Worm (Caenorhabditis elegans) whole organism, young adult: Measurements from ENCODE around the gene Y54G2A.40.

Experiments used
- C06A6.2 ChIP-seq: fragments of 200-800 bp; sonication (Bioruptor generic); conservative IDR thresholded peaks from 2 replicates; pipeline ENCODE4 v1.3.6; 2022; ENCODE audit warnings: missing genetic modification characterization, missing compliant biosample characterization
- F10E7.11 ChIP-seq: sonication (generic microtip); optimal IDR thresholded peaks from 2 replicates; lab custom pipeline; 2017; ENCODE audit warnings: mild to moderate bottlenecking, missing genetic modification characterization, moderate library complexity, missing compliant biosample characterization
- F22D6.2 ChIP-seq: sonication (generic microtip); optimal IDR thresholded peaks from 2 replicates; lab custom pipeline; 2016; ENCODE audit warnings: mild to moderate bottlenecking, missing genetic modification characterization, missing compliant biosample characterization
- F37B4.10 ChIP-seq: fragments of 200-800 bp; sonication (Bioruptor generic); IDR thresholded peaks from 2 replicates; pipeline ENCODE4 v1.3.6; 2022; ENCODE audit warnings: missing genetic modification characterization, missing compliant biosample characterization
- F39B2.1 ChIP-seq: fragments of 200-800 bp; sonication (Bioruptor generic); IDR thresholded peaks from 2 replicates; pipeline ENCODE4 v1.3.6; 2022; ENCODE audit warnings: missing genetic modification reagents, missing genetic modification characterization, missing compliant biosample characterization
- F57C9.4 ChIP-seq: sonication (generic microtip); optimal IDR thresholded peaks from 2 replicates; lab custom pipeline; 2017; ENCODE audit warnings: mild to moderate bottlenecking, missing genetic modification characterization, missing compliant biosample characterization
- K11D2.4 ChIP-seq: fragments of 200-800 bp; sonication (Bioruptor generic); IDR thresholded peaks from 2 replicates; pipeline ENCODE4 v1.3.6; 2022; ENCODE audit warnings: missing genetic modification reagents, missing genetic modification characterization, missing compliant biosample characterization
- T26A5.8 ChIP-seq: sonication (generic microtip); optimal IDR thresholded peaks from 2 replicates; lab custom pipeline; 2016; ENCODE audit warnings: missing genetic modification characterization, missing compliant biosample characterization
- Y53F4B.3 ChIP-seq: fragments of 200-800 bp; sonication (Bioruptor generic); IDR thresholded peaks from 2 replicates; pipeline ENCODE4 v1.3.6; 2022; ENCODE audit warnings: missing genetic modification reagents, missing genetic modification characterization, missing compliant biosample characterization
- Y95B8A.8 ChIP-seq: fragments of 200-800 bp; sonication (Bioruptor generic); IDR thresholded peaks from 2 replicates; pipeline ENCODE4 v1.3.6; 2022; ENCODE audit warnings: missing genetic modification reagents, missing genetic modification characterization, missing compliant biosample characterization
- aptf-3 ChIP-seq: fragments of 200-800 bp; sonication (Bioruptor generic); IDR thresholded peaks from 2 replicates; pipeline ENCODE4 v1.3.6; 2022; ENCODE audit warnings: missing genetic modification characterization, missing compliant biosample characterization
- attf-3 ChIP-seq: fragments of 200-800 bp; sonication (Bioruptor generic); conservative IDR thresholded peaks from 2 replicates; pipeline ENCODE4 v1.3.6; 2022; ENCODE audit warnings: missing genetic modification reagents, missing genetic modification characterization, missing compliant biosample characterization
- cebp-1 ChIP-seq, 2 experiments: fragments of 200-800 bp in 1 of 2; sonication (Bioruptor generic) in 1 of 2; sonication (generic microtip) in 1 of 2; IDR thresholded peaks in 1 of 2; optimal IDR thresholded peaks in 1 of 2; 2 replicates each; pipeline versions ENCODE4 v1.3.6 to Lab custom; 2017 to 2022; ENCODE audit warnings: missing compliant biosample characterization in 2 of 2, missing genetic modification characterization in 2 of 2, mild to moderate bottlenecking in 1 of 2, missing genetic modification reagents in 1 of 2, moderate library complexity in 1 of 2
- cebp-2 ChIP-seq: fragments of 200-800 bp; sonication (Bioruptor generic); IDR thresholded peaks from 2 replicates; pipeline ENCODE4 v1.3.6; 2022; ENCODE audit warnings: missing genetic modification characterization, missing compliant biosample characterization
- ceh-79 ChIP-seq: sonication (generic microtip); optimal IDR thresholded peaks from 2 replicates; lab custom pipeline; 2017; ENCODE audit warnings: mild to moderate bottlenecking, missing genetic modification characterization, missing compliant biosample characterization
- dpff-1 ChIP-seq: sonication (generic microtip); optimal IDR thresholded peaks from 2 replicates; lab custom pipeline; 2017; ENCODE audit warnings: mild to moderate bottlenecking, missing genetic modification characterization, missing compliant biosample characterization
- dpl-1 ChIP-seq: fragments of 150-350 bp; optimal IDR thresholded peaks from 2 replicates; lab custom pipeline; 2014; ENCODE audit warnings: missing biosample characterization, missing genetic modification reagents, missing genetic modification characterization
- egrh-3 ChIP-seq: fragments of 200-800 bp; sonication (Bioruptor generic); IDR thresholded peaks from 2 replicates; pipeline ENCODE4 v1.3.6; 2022; ENCODE audit warnings: missing genetic modification reagents, missing genetic modification characterization, missing compliant biosample characterization
- him-1 ChIP-seq: sonication (generic microtip); optimal IDR thresholded peaks from 2 replicates; lab custom pipeline; 2016; ENCODE audit warnings: missing genotype, missing genetic modification reagents, missing genetic modification characterization, missing compliant biosample characterization
- hsf-1 ChIP-seq: fragments of 200-800 bp; sonication (Bioruptor generic); IDR thresholded peaks from 2 replicates; pipeline ENCODE4 v1.3.6; 2022; ENCODE audit warnings: missing genetic modification reagents, missing genetic modification characterization, missing compliant biosample characterization
- let-607 ChIP-seq, 2 experiments: fragments of 200-800 bp in 1 of 2; sonication (Bioruptor generic) in 1 of 2; sonication (generic microtip) in 1 of 2; optimal IDR thresholded peaks; 2 replicates each; lab custom pipeline; 2016 to 2018; ENCODE audit warnings: mild to moderate bottlenecking in 2 of 2, missing compliant biosample characterization in 2 of 2, missing genetic modification characterization in 2 of 2, moderate library complexity in 2 of 2, missing genotype in 1 of 2
- lin-35 ChIP-seq, 3 experiments: fragments of 150-350 bp in 2 of 3; sonication (generic microtip) in 1 of 3; optimal IDR thresholded peaks; 2 replicates each; lab custom pipeline; 2014 to 2018; ENCODE audit warnings: missing biosample characterization in 3 of 3, missing genetic modification characterization in 3 of 3, missing genetic modification reagents in 3 of 3
- lin-54 ChIP-seq: fragments of 200-800 bp; sonication (Bioruptor generic); optimal IDR thresholded peaks from 2 replicates; lab custom pipeline; 2018; ENCODE audit warnings: mild to moderate bottlenecking, missing genetic modification characterization, missing compliant biosample characterization
- madf-6 ChIP-seq: fragments of 200-800 bp; sonication (Bioruptor generic); IDR thresholded peaks from 2 replicates; pipeline ENCODE4 v1.3.6; 2022; ENCODE audit warnings: missing genetic modification reagents, missing genetic modification characterization, missing compliant biosample characterization
- madf-8 ChIP-seq: fragments of 200-800 bp; sonication (Bioruptor generic); conservative IDR thresholded peaks from 2 replicates; pipeline ENCODE4 v1.3.6; 2022; ENCODE audit warnings: missing genetic modification reagents, missing genetic modification characterization, missing compliant biosample characterization
- mcd-1 ChIP-seq: fragments of 200-800 bp; sonication (Bioruptor generic); IDR thresholded peaks from 2 replicates; pipeline ENCODE4 v1.3.6; 2022; ENCODE audit warnings: missing genetic modification reagents, missing genetic modification characterization, missing compliant biosample characterization
- nfya-2 ChIP-seq: fragments of 200-800 bp; sonication (Bioruptor generic); IDR thresholded peaks from 2 replicates; pipeline ENCODE4 v1.3.6; 2022; ENCODE audit warnings: missing genetic modification reagents, missing genetic modification characterization, missing compliant biosample characterization
- nfyb-1 ChIP-seq: fragments of 200-800 bp; sonication (Bioruptor generic); IDR thresholded peaks from 2 replicates; pipeline ENCODE4 v1.3.6; 2022; ENCODE audit warnings: missing genetic modification reagents, missing genetic modification characterization, missing compliant biosample characterization
- nhr-120 ChIP-seq: fragments of 200-800 bp; sonication (Bioruptor generic); IDR thresholded peaks from 2 replicates; pipeline ENCODE4 v1.3.6; 2022; ENCODE audit warnings: missing genetic modification characterization, missing compliant biosample characterization
- nhr-90 ChIP-seq: sonication (generic microtip); optimal IDR thresholded peaks from 2 replicates; lab custom pipeline; 2016; ENCODE audit warnings: missing genotype, mild to moderate bottlenecking, missing genetic modification characterization, missing compliant biosample characterization
- rec-8 ChIP-seq, 2 experiments: sonication (generic microtip); optimal IDR thresholded peaks; 2 replicates each; lab custom pipeline; 2016; ENCODE audit warnings: mild to moderate bottlenecking in 2 of 2, missing genetic modification characterization in 2 of 2, missing genetic modification reagents in 2 of 2, missing genotype in 2 of 2, missing biosample characterization in 1 of 2, missing compliant biosample characterization in 1 of 2, moderate library complexity in 1 of 2
- tbp1 ChIP-seq: fragments of 200-800 bp; sonication (Bioruptor generic); optimal IDR thresholded peaks from 2 replicates; lab custom pipeline; 2018; ENCODE audit warnings: mild to moderate bottlenecking, missing genetic modification characterization, missing compliant biosample characterization
- tbx-9 ChIP-seq: sonication (generic microtip); optimal IDR thresholded peaks from 2 replicates; lab custom pipeline; 2016; ENCODE audit warnings: borderline replicate concordance, missing genetic modification characterization, inconsistent platforms, missing compliant biosample characterization
- zfh-2 ChIP-seq: fragments of 200-800 bp; sonication (Bioruptor generic); conservative IDR thresholded peaks from 2 replicates; pipeline ENCODE4 v1.3.6; 2022; ENCODE audit warnings: missing genetic modification reagents, missing genetic modification characterization, missing compliant biosample characterization
- zim-3 ChIP-seq: sonication (generic microtip); optimal IDR thresholded peaks from 2 replicates; lab custom pipeline; 2017; ENCODE audit warnings: mild to moderate bottlenecking, missing genetic modification characterization, moderate library complexity, missing compliant biosample characterization
- ztf-22 ChIP-seq: fragments of 200-800 bp; sonication (Bioruptor generic); optimal IDR thresholded peaks from 2 replicates; lab custom pipeline; 2018; ENCODE audit warnings: mild to moderate bottlenecking, missing genetic modification characterization, moderate library complexity, missing compliant biosample characterization

The Y54G2A.40 gene

DNA sequence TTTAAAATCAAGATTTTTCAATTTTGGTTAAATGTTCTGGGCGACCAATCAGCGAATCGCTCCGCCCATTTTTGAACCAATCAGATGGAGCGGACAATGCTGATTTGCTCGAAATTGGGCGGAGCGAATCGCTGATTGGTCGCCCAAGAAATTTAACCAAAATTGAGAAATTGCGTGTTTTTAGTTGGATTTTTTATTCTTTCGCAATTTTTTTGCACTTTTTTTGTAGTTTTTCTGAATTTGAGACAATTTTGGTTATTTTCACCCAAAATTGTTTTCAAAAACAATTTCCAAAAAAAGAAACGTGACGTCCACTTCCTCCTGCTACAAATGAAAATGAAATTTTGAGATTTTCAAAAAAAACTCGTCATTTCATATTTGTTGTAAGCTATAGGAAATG lies 40.4 kb downstream of the Y54G2A.40 start, which contains the start of gene dml-1:
Gene dml-1, plus strand, starts transcription at position 301 of the 400 bp plus-strand sequence.
- TF ChIP-seq nfya-2 (no peak), Y53F4B.3 (GFP tag; lab: Robert Waterston, UW) (no peak), aptf-3 (GFP tag; lab: Robert Waterston, UW) (no peak), ztf-22 (GFP tag; lab: Kevin White, UChicago) (no peak), nhr-90 (tag; lab: Kevin White, UChicago) (no peak), him-1 (tag; lab: Kevin White, UChicago) (no peak), ceh-79 (tag; lab: Kevin White, UChicago) (no peak), C06A6.2 (no peak), madf-8 (GFP tag; lab: Robert Waterston, UW) (no peak), rec-8 (tag; optimal IDR thresholded peaks at IDR 0.05; lab: Kevin White, UChicago) (no peak), F10E7.11 (no peak), F22D6.2 (no peak), K11D2.4 (no peak), let-607 (tag; optimal IDR thresholded peaks at IDR 0.05; lab: Kevin White, UChicago) (no peak), tbp1 (GFP tag; lab: Kevin White, UChicago) (no peak), madf-6 (GFP tag; lab: Robert Waterston, UW) (no peak), tbx-9 (tag; lab: Kevin White, UChicago) (no peak)

- TF ChIP-seq nfyb-1 (GFP tag; lab: Robert Waterston, UW) = no peak
- TF ChIP-seq egrh-3 (GFP tag; lab: Robert Waterston, UW) = peak; percentile 22; the same call in 1 of the 2 replicates
- TF ChIP-seq mcd-1 (GFP tag; lab: Robert Waterston, UW) = 0 out of 2 replicates have a peak, but pooled peaks have one; percentile 18
- 0 out of 2 replicates have a peak, but pooled peaks have one; percentile 11 for TF ChIP-seq F37B4.10 (GFP tag; lab: Robert Waterston, UW)
- no peak for TF ChIP-seq F39B2.1 (GFP tag; lab: Robert Waterston, UW)
- TF ChIP-seq zfh-2 (GFP tag; lab: Robert Waterston, UW) = peak; percentile 77
- TF ChIP-seq hsf-1 = peak; percentile 15; the same call in 1 of the 2 replicates
Observed at ce11 chrIV:2887245-2887644, 41.0 kb downstream of the Y54G2A.40 start.

- TF ChIP-seq cebp-2 (GFP tag; lab: Robert Waterston, UW) (no peak), zim-3 (tag; lab: Kevin White, UChicago) (peak; percentile 29), zfh-2 (GFP tag; lab: Robert Waterston, UW) (peak; percentile 90), T26A5.8 (tag; lab: Kevin White, UChicago) (no peak), nhr-120 (GFP tag; lab: Robert Waterston, UW) (no peak), egrh-3 (GFP tag; lab: Robert Waterston, UW) (peak; percentile 78; the same call in 1 of the 2 replicates), mcd-1 (GFP tag; lab: Robert Waterston, UW) (0 out of 2 replicates have a peak, but pooled peaks have one; percentile 25), Y95B8A.8 (GFP tag; lab: Robert Waterston, UW) (no peak)
Observed at ce11 chrIV:2888496-2889101, 42.3 kb downstream of the Y54G2A.40 start.

- TF ChIP-seq mcd-1 (GFP tag; lab: Robert Waterston, UW) = peak; percentile 43; the same call in 1 of the 2 replicates
- TF ChIP-seq nfyb-1 (GFP tag; lab: Robert Waterston, UW) = no peak
- no peak for TF ChIP-seq dpff-1 (tag; lab: Kevin White, UChicago)
- TF ChIP-seq dpl-1 (GFP tag; lab: Kevin White, UChicago) = peak; percentile 17
- TF ChIP-seq lin-54 (GFP tag; lab: Kevin White, UChicago) = peak; percentile 54
- TF ChIP-seq attf-3 = peak; percentile 96
- no peak for TF ChIP-seq F57C9.4 (tag; lab: Kevin White, UChicago)
- no peak for TF ChIP-seq cebp-1 (GFP tag; IDR thresholded peaks at IDR 0.05; lab: Robert Waterston, UW)
- TF ChIP-seq cebp-1 (tag; optimal IDR thresholded peaks at IDR 0.05; lab: Kevin White, UChicago) = peak; percentile 12
- TF ChIP-seq lin-35 (GFP tag; optimal IDR thresholded peaks at IDR 0.05; lab: Kevin White, UChicago) = peak in 1 of 3 experiments; percentile 88
Observed at ce11 chrIV:2890401-2890952, 44.2 kb downstream of the Y54G2A.40 start, which contains the start of the genes nprt-1 and dib-1. Gene nprt-1, minus strand, starts transcription at chrIV:2890451. Gene dib-1, plus strand, starts transcription at chrIV:2890882.
